Worm (Caenorhabditis elegans) whole organism, young adult: ENCODE measurements around the gene F23D12.1.

Experiments
- C17E4.6 ChIP-seq: fragments of 200-800 bp; sonication (Bioruptor generic); IDR thresholded peaks from 2 replicates; pipeline ENCODE4 v1.3.6; 2022; ENCODE audit warnings: missing genetic modification reagents, missing genetic modification characterization, missing compliant biosample characterization
- F57C9.4 ChIP-seq: sonication (generic microtip); optimal IDR thresholded peaks from 2 replicates; lab custom pipeline; 2017; ENCODE audit warnings: mild to moderate bottlenecking, missing genetic modification characterization, missing compliant biosample characterization
- ama-1 ChIP-seq, 3 experiments: fragments of 150-350 bp in 1 of 3; sonication (generic microtip) in 2 of 3; optimal IDR thresholded peaks; 2 replicates each; lab custom pipeline; 2014 to 2018; ENCODE audit warnings: missing biosample characterization in 2 of 3, missing genetic modification characterization in 2 of 3, missing genetic modification reagents in 2 of 3
- ceh-100 ChIP-seq: fragments of 200-800 bp; sonication (Bioruptor generic); IDR thresholded peaks from 2 replicates; pipeline ENCODE4 v1.3.6; 2022; ENCODE audit warnings: missing genetic modification reagents, missing genetic modification characterization, missing compliant biosample characterization
- egl-18 ChIP-seq: fragments of 200-800 bp; sonication (Bioruptor generic); IDR thresholded peaks from 2 replicates; pipeline ENCODE4 v1.3.6; 2022; ENCODE audit warnings: missing genetic modification reagents, missing genetic modification characterization, missing compliant biosample characterization
- repo-1 ChIP-seq: sonication (generic microtip); optimal IDR thresholded peaks from 2 replicates; lab custom pipeline; 2017; ENCODE audit warnings: mild to moderate bottlenecking, missing genetic modification characterization, missing compliant biosample characterization
- tbx-9 ChIP-seq: sonication (generic microtip); optimal IDR thresholded peaks from 2 replicates; lab custom pipeline; 2016; ENCODE audit warnings: borderline replicate concordance, missing genetic modification characterization, inconsistent platforms, missing compliant biosample characterization

DNA sequence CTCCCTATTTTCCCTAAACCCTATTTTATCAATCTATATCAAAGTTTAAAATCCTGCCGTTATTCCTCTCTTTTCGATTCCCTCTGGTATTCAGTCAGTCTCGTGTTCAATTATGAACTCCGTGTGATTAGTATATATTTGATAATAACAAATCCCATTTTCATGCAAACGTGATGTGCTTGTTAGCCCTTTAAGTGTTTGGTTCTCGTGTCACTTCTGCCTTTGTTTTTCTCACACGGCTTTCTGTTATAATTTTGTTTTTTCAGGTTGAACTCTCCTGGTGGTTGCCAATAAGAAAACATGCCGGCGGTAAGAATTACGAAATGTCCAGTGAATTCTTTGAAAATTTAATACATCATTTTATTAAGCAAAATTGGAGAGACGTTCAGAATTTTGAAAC is 38.6 kb upstream of the F23D12.1 start, which contains the start of gene M163.21:
- TF ChIP-seq C17E4.6 (GFP tag; lab: Robert Waterston, UW) (no peak), ama-1 (optimal IDR thresholded peaks at IDR 0.05; lab: Kevin White, UChicago) (no peak), ama-1 (GFP tag; optimal IDR thresholded peaks at IDR 0.05; lab: Kevin White, UChicago) (no peak), F57C9.4 (tag; lab: Kevin White, UChicago) (no peak), egl-18 (no peak), tbx-9 (tag; lab: Kevin White, UChicago) (no peak), repo-1 (tag; lab: Kevin White, UChicago) (no peak), ceh-100 (GFP tag; lab: Robert Waterston, UW) (no peak)
